Worm (Caenorhabditis elegans) whole organism, young adult: Measurements from ENCODE around the gene T25B9.2.

ENCODE experiments used
- B0019.2 ChIP-seq: fragments of 200-800 bp; sonication (Bioruptor generic); conservative IDR thresholded peaks from 2 replicates; pipeline ENCODE4 v1.3.6; 2022; ENCODE audit warnings: missing genetic modification reagents, missing genetic modification characterization, missing compliant biosample characterization
- B0035.1 ChIP-seq: sonication (generic microtip); optimal IDR thresholded peaks from 2 replicates; lab custom pipeline; 2016; ENCODE audit warnings: missing genetic modification characterization, mild to moderate bottlenecking, missing compliant biosample characterization, missing genotype, missing genetic modification reagents
- C06A6.2 ChIP-seq: fragments of 200-800 bp; sonication (Bioruptor generic); conservative IDR thresholded peaks from 2 replicates; pipeline ENCODE4 v1.3.6; 2022; ENCODE audit warnings: missing genetic modification characterization, missing compliant biosample characterization
- C17E4.6 ChIP-seq: fragments of 200-800 bp; sonication (Bioruptor generic); IDR thresholded peaks from 2 replicates; pipeline ENCODE4 v1.3.6; 2022; ENCODE audit warnings: missing genetic modification reagents, missing genetic modification characterization, missing compliant biosample characterization
- F10E7.11 ChIP-seq: sonication (generic microtip); optimal IDR thresholded peaks from 2 replicates; lab custom pipeline; 2017; ENCODE audit warnings: mild to moderate bottlenecking, missing genetic modification characterization, moderate library complexity, missing compliant biosample characterization
- F23B12.7 ChIP-seq: sonication (generic microtip); optimal IDR thresholded peaks from 2 replicates; lab custom pipeline; 2017; ENCODE audit warnings: missing genetic modification characterization, mild to moderate bottlenecking, missing compliant biosample characterization, antibody characterized with exemption, moderate library complexity; ENCODE audit not compliant: insufficient read depth
- F57A8.1 ChIP-seq: fragments of 200-800 bp; sonication (Bioruptor generic); optimal IDR thresholded peaks from 2 replicates; lab custom pipeline; 2018; ENCODE audit warnings: mild to moderate bottlenecking, missing genetic modification characterization, moderate library complexity, missing compliant biosample characterization
- K11D2.4 ChIP-seq: fragments of 200-800 bp; sonication (Bioruptor generic); IDR thresholded peaks from 2 replicates; pipeline ENCODE4 v1.3.6; 2022; ENCODE audit warnings: missing genetic modification reagents, missing genetic modification characterization, missing compliant biosample characterization
- T07F8.4 ChIP-seq: sonication (generic microtip); optimal IDR thresholded peaks from 2 replicates; lab custom pipeline; 2016; ENCODE audit warnings: mild to moderate bottlenecking, missing genetic modification characterization, moderate library complexity, missing compliant biosample characterization
- Y53F4B.3 ChIP-seq: fragments of 200-800 bp; sonication (Bioruptor generic); IDR thresholded peaks from 2 replicates; pipeline ENCODE4 v1.3.6; 2022; ENCODE audit warnings: missing genetic modification reagents, missing genetic modification characterization, missing compliant biosample characterization
- Y79H2A.3 ChIP-seq: fragments of 200-800 bp; sonication (Bioruptor generic); conservative IDR thresholded peaks from 2 replicates; pipeline ENCODE4 v1.3.6; 2022; ENCODE audit warnings: missing genetic modification reagents, missing genetic modification characterization, missing compliant biosample characterization
- ama-1 ChIP-seq, 3 experiments: fragments of 150-350 bp in 1 of 3; sonication (generic microtip) in 2 of 3; optimal IDR thresholded peaks; 2 replicates each; lab custom pipeline; 2014 to 2018; ENCODE audit warnings: missing biosample characterization in 2 of 3, missing genetic modification characterization in 2 of 3, missing genetic modification reagents in 2 of 3
- attf-6 ChIP-seq: fragments of 200-800 bp; sonication (Bioruptor generic); IDR thresholded peaks from 2 replicates; pipeline ENCODE4 v1.3.6; 2022; ENCODE audit warnings: missing genetic modification reagents, missing genetic modification characterization, missing compliant biosample characterization
- ccch-3 ChIP-seq: fragments of 200-800 bp; sonication (Bioruptor generic); optimal IDR thresholded peaks from 2 replicates; lab custom pipeline; 2018; ENCODE audit warnings: mild to moderate bottlenecking, missing genetic modification characterization, missing compliant biosample characterization
- ceh-100 ChIP-seq: fragments of 200-800 bp; sonication (Bioruptor generic); IDR thresholded peaks from 2 replicates; pipeline ENCODE4 v1.3.6; 2022; ENCODE audit warnings: missing genetic modification reagents, missing genetic modification characterization, missing compliant biosample characterization
- ceh-27 ChIP-seq: fragments of 200-800 bp; sonication (Bioruptor generic); optimal IDR thresholded peaks from 2 replicates; lab custom pipeline; 2018; ENCODE audit warnings: mild to moderate bottlenecking, missing genetic modification characterization, moderate library complexity, missing compliant biosample characterization
- ceh-79 ChIP-seq: sonication (generic microtip); optimal IDR thresholded peaks from 2 replicates; lab custom pipeline; 2017; ENCODE audit warnings: mild to moderate bottlenecking, missing genetic modification characterization, missing compliant biosample characterization
- chd-7 ChIP-seq: sonication (generic microtip); optimal IDR thresholded peaks from 2 replicates; lab custom pipeline; 2016; ENCODE audit warnings: mild to moderate bottlenecking, missing genetic modification characterization, moderate library complexity, missing compliant biosample characterization
- dpff-1 ChIP-seq: sonication (generic microtip); optimal IDR thresholded peaks from 2 replicates; lab custom pipeline; 2017; ENCODE audit warnings: mild to moderate bottlenecking, missing genetic modification characterization, missing compliant biosample characterization
- efl-1 ChIP-seq: fragments of 150-350 bp; optimal IDR thresholded peaks from 2 replicates; lab custom pipeline; 2014; ENCODE audit warnings: missing biosample characterization, missing genetic modification reagents, missing genetic modification characterization
- egrh-3 ChIP-seq: fragments of 200-800 bp; sonication (Bioruptor generic); IDR thresholded peaks from 2 replicates; pipeline ENCODE4 v1.3.6; 2022; ENCODE audit warnings: missing genetic modification reagents, missing genetic modification characterization, missing compliant biosample characterization
- ets-4 ChIP-seq: fragments of 200-800 bp; sonication (Bioruptor generic); optimal IDR thresholded peaks from 2 replicates; lab custom pipeline; 2018; ENCODE audit warnings: mild to moderate bottlenecking, missing genetic modification characterization, missing compliant biosample characterization
- fkh-3 ChIP-seq: sonication (generic microtip); optimal IDR thresholded peaks from 2 replicates; lab custom pipeline; 2016; ENCODE audit warnings: mild to moderate bottlenecking, missing genetic modification characterization, missing compliant biosample characterization
- hlh-12 ChIP-seq: sonication (generic microtip); optimal IDR thresholded peaks from 2 replicates; lab custom pipeline; 2016; ENCODE audit warnings: missing genetic modification characterization, missing compliant biosample characterization
- hmg-1.2 ChIP-seq: fragments of 200-800 bp; sonication (Bioruptor generic); IDR thresholded peaks from 2 replicates; pipeline ENCODE4 v1.3.6; 2022; ENCODE audit warnings: missing genetic modification reagents, missing genetic modification characterization, missing compliant biosample characterization
- hmg-20 ChIP-seq: fragments of 200-800 bp; sonication (Bioruptor generic); IDR thresholded peaks from 2 replicates; pipeline ENCODE4 v1.3.6; 2022; ENCODE audit warnings: missing genetic modification reagents, missing genetic modification characterization, missing compliant biosample characterization
- let-526 ChIP-seq: fragments of 200-800 bp; sonication (Bioruptor generic); IDR thresholded peaks from 2 replicates; pipeline ENCODE4 v1.3.6; 2022; ENCODE audit warnings: missing genetic modification reagents, missing genetic modification characterization, missing compliant biosample characterization
- lin-35 ChIP-seq, 3 experiments: fragments of 150-350 bp in 2 of 3; sonication (generic microtip) in 1 of 3; optimal IDR thresholded peaks; 2 replicates each; lab custom pipeline; 2014 to 2018; ENCODE audit warnings: missing biosample characterization in 3 of 3, missing genetic modification characterization in 3 of 3, missing genetic modification reagents in 3 of 3
- mel-28 ChIP-seq: sonication (generic microtip); optimal IDR thresholded peaks from 2 replicates; lab custom pipeline; 2016; ENCODE audit warnings: borderline replicate concordance, mild to moderate bottlenecking, missing genetic modification characterization, missing compliant biosample characterization
- mxl-1 ChIP-seq: sonication (generic microtip); optimal IDR thresholded peaks from 2 replicates; lab custom pipeline; 2016; ENCODE audit warnings: missing genetic modification characterization, missing compliant biosample characterization
- nfyb-1 ChIP-seq: fragments of 200-800 bp; sonication (Bioruptor generic); IDR thresholded peaks from 2 replicates; pipeline ENCODE4 v1.3.6; 2022; ENCODE audit warnings: missing genetic modification reagents, missing genetic modification characterization, missing compliant biosample characterization
- nhr-80 ChIP-seq: sonication (generic microtip); optimal IDR thresholded peaks from 2 replicates; lab custom pipeline; 2016; ENCODE audit warnings: missing genetic modification characterization, missing compliant biosample characterization
- pbrm-1 ChIP-seq: fragments of 200-800 bp; sonication (Bioruptor generic); IDR thresholded peaks from 2 replicates; pipeline ENCODE4 v1.3.6; 2022; ENCODE audit warnings: missing genetic modification reagents, missing genetic modification characterization, missing compliant biosample characterization
- rcor-1 ChIP-seq: fragments of 200-800 bp; sonication (Bioruptor generic); IDR thresholded peaks from 2 replicates; pipeline ENCODE4 v1.3.6; 2022; ENCODE audit warnings: missing genetic modification reagents, missing genetic modification characterization, missing compliant biosample characterization
- sea-2 ChIP-seq: fragments of 200-800 bp; sonication (Bioruptor generic); IDR thresholded peaks from 2 replicates; pipeline ENCODE4 v1.3.6; 2022; ENCODE audit warnings: missing genetic modification characterization, missing compliant biosample characterization
- snpc-1.1 ChIP-seq: sonication (generic microtip); optimal IDR thresholded peaks from 2 replicates; lab custom pipeline; 2017; ENCODE audit warnings: missing genetic modification characterization, mild to moderate bottlenecking, missing compliant biosample characterization, antibody characterized with exemption, moderate library complexity, missing genotype, missing genetic modification reagents; ENCODE audit not compliant: insufficient read depth
- tbp1 ChIP-seq: fragments of 200-800 bp; sonication (Bioruptor generic); optimal IDR thresholded peaks from 2 replicates; lab custom pipeline; 2018; ENCODE audit warnings: mild to moderate bottlenecking, missing genetic modification characterization, missing compliant biosample characterization
- tlf-1 ChIP-seq: fragments of 200-800 bp; sonication (Bioruptor generic); optimal IDR thresholded peaks from 2 replicates; lab custom pipeline; 2018; ENCODE audit warnings: mild to moderate bottlenecking, missing genetic modification characterization, missing compliant biosample characterization
- unc-62 ChIP-seq: fragments of 150-350 bp; optimal IDR thresholded peaks from 2 replicates; lab custom pipeline; 2014; ENCODE audit warnings: missing biosample characterization, missing genetic modification reagents, missing genetic modification characterization
- ztf-22 ChIP-seq: fragments of 200-800 bp; sonication (Bioruptor generic); optimal IDR thresholded peaks from 2 replicates; lab custom pipeline; 2018; ENCODE audit warnings: mild to moderate bottlenecking, missing genetic modification characterization, moderate library complexity, missing compliant biosample characterization
- ztf-25 ChIP-seq: fragments of 200-800 bp; sonication (Bioruptor generic); IDR thresholded peaks from 2 replicates; pipeline ENCODE4 v1.3.6; 2022; ENCODE audit warnings: missing genetic modification reagents, missing genetic modification characterization, missing compliant biosample characterization

The T25B9.2 gene

DNA sequence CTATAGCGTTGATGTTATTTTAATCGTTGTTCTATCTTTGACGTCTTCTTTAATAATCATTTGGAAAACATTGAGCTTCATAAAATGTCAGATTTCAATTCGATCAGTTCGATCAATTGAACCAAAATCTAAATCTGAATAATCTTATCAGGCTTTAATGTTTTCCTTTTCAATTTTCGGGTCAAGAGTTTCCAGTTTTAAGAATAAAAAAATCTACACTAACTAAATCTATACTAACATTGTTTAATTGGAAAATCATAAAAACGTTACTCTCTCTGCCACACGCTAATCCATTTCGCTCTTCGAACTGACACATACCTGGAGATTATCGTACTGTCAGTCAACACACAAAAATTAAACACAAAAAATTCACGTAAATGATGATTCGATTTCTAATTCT lies 12.6 kb upstream of the T25B9.2 start, which contains the start of gene T25B9.11:
T25B9.11 (plus strand) TSS at position 301 of the 400 bp plus-strand sequence.
- TF ChIP-seq snpc-1.1 (tag; lab: Kevin White, UChicago) (no peak), F57A8.1 (no peak), ceh-100 (no peak), pbrm-1 (no peak), Y53F4B.3 (GFP tag; lab: Robert Waterston, UW) (no peak), nhr-80 (peak; percentile 32)

ce11 chrIV:10761344-10761743 lies 9.7 kb upstream of the T25B9.2 start, which contains the start of gene ugt-54:
TSS of gene ugt-54 (plus strand) at chrIV:10761698.
- TF ChIP-seq ztf-25 (GFP tag; lab: Robert Waterston, UW) (no peak), tbp1 (GFP tag; lab: Kevin White, UChicago) (peak; percentile 10), dpff-1 (tag; lab: Kevin White, UChicago) (no peak), ceh-79 (tag; lab: Kevin White, UChicago) (no peak), nhr-80 (peak; percentile 81), ets-4 (GFP tag; lab: Kevin White, UChicago) (no peak), tlf-1 (peak; percentile 12), ceh-27 (no peak)

- TF ChIP-seq C17E4.6 (GFP tag; lab: Robert Waterston, UW) (no peak), Y79H2A.3 (GFP tag; lab: Robert Waterston, UW) (no peak), K11D2.4 (no peak), egrh-3 (GFP tag; lab: Robert Waterston, UW) (no peak), hmg-1.2 (GFP tag; lab: Robert Waterston, UW) (no peak), T07F8.4 (tag; lab: Kevin White, UChicago) (no peak), efl-1 (GFP tag; lab: Kevin White, UChicago) (no peak), ama-1 (optimal IDR thresholded peaks at IDR 0.05; lab: Kevin White, UChicago) (no peak), ama-1 (GFP tag; optimal IDR thresholded peaks at IDR 0.05; lab: Kevin White, UChicago) (no peak), tbp1 (GFP tag; lab: Kevin White, UChicago) (no peak), mxl-1 (tag; lab: Kevin White, UChicago) (no peak)
Observed at ce11 chrIV:10757616-10758193, 6.1 kb upstream of the T25B9.2 start, which contains the start of the genes T25B9.4 and T25B9.6. TSS of gene T25B9.4 (minus strand) at chrIV:10757716. TSS of gene T25B9.6 (plus strand) at chrIV:10758143.

DNA sequence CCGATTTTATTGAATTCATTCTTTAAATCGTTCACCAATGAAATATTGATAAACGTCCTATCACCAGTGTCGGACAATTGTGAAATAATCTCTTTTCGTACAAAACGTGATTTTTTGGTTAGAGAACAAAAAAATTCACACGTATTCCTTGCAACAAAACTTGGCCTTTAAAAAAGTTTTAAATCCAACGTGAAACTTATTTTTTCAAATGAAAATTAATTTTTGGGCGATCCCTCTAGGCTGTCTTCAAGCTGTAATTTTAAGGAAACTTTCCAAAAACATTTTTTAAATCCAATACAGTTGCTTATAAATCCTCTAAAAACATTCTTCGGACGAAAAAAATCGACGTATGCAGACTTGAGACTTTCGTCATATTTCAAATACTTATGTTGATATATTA lies 3.0 kb upstream of the T25B9.2 start, which contains the start of gene T25B9.5:
T25B9.5 (minus strand) TSS at position 101 of the 400 bp plus-strand sequence.
- TF ChIP-seq let-526 (no peak), ztf-25 (GFP tag; lab: Robert Waterston, UW) (no peak), hlh-12 (tag; lab: Kevin White, UChicago) (no peak), C06A6.2 (GFP tag; lab: Robert Waterston, UW) (no peak), ama-1 (optimal IDR thresholded peaks at IDR 0.05; lab: Kevin White, UChicago) (no peak), ama-1 (GFP tag; optimal IDR thresholded peaks at IDR 0.05; lab: Kevin White, UChicago) (no peak), lin-35 (GFP tag; optimal IDR thresholded peaks at IDR 0.05; lab: Kevin White, UChicago) (no peak), hmg-20 (no peak), ccch-3 (GFP tag; lab: Kevin White, UChicago) (no peak), chd-7 (tag; lab: Kevin White, UChicago) (no peak), F10E7.11 (tag; lab: Kevin White, UChicago) (no peak), ztf-22 (GFP tag; lab: Kevin White, UChicago) (no peak)

ce11 chrIV:10750041-10750440 lies 1.6 kb downstream of the T25B9.2 start, which contains the start of gene T25B9.1:
TSS of gene T25B9.1 (minus strand) at chrIV:10750141.
- TF ChIP-seq attf-6: no peak
- TF ChIP-seq B0035.1 (tag; lab: Kevin White, UChicago): no peak
- TF ChIP-seq T07F8.4 (tag; lab: Kevin White, UChicago): no peak
- no peak for TF ChIP-seq rcor-1 (GFP tag; lab: Robert Waterston, UW)
- no peak for TF ChIP-seq B0019.2 (GFP tag; lab: Robert Waterston, UW)
- TF ChIP-seq sea-2: no peak
- no peak for TF ChIP-seq nfyb-1 (GFP tag; lab: Robert Waterston, UW)
- TF ChIP-seq C06A6.2 (GFP tag; lab: Robert Waterston, UW): no peak
- no peak for TF ChIP-seq unc-62 (GFP tag; lab: Kevin White, UChicago)
- no peak for TF ChIP-seq fkh-3 (tag; lab: Kevin White, UChicago)
- TF ChIP-seq mel-28: no peak
- TF ChIP-seq hlh-12 (tag; lab: Kevin White, UChicago): no peak
- no peak for TF ChIP-seq F23B12.7
